Fruit fly (Drosophila melanogaster) whole organism, embryonic: ENCODE measurements around the gene DEF8.
A peak's percentile ranks its signal among the peaks of the same experiment; 100 is the strongest.

ENCODE experiments used
- CG10209 ChIP-seq: fragments of 200-800 bp; sonication (Bioruptor generic); optimal IDR thresholded peaks from 3 replicates; lab custom pipeline; 2017; ENCODE audit warnings: missing biosample characterization, mild to moderate bottlenecking, missing genetic modification characterization, missing genetic modification reagents
- CG10274 ChIP-seq: fragments of 200-800 bp; sonication (Bioruptor generic); optimal IDR thresholded peaks from 3 replicates; lab custom pipeline; 2017; ENCODE audit warnings: missing biosample characterization, mild to moderate bottlenecking, missing genetic modification characterization
- CG10321 ChIP-seq: fragments of 200-800 bp; sonication (Bioruptor generic); IDR thresholded peaks from 2 replicates; pipeline ENCODE4 v1.3.6; 2022; ENCODE audit warnings: missing biosample characterization, missing genetic modification characterization
- CG14441 ChIP-seq: fragments of 200-800 bp; sonication (Bioruptor generic); IDR thresholded peaks from 2 replicates; pipeline ENCODE4 v1.3.6; 2022; ENCODE audit warnings: missing biosample characterization, missing genetic modification characterization
- CG15601 ChIP-seq: fragments of 200-800 bp; sonication (Bioruptor generic); optimal IDR thresholded peaks from 3 replicates; lab custom pipeline; 2019; ENCODE audit warnings: missing biosample characterization, mild to moderate bottlenecking, missing genetic modification characterization, moderate library complexity
- CG16813 ChIP-seq: fragments of 200-800 bp; sonication (Bioruptor generic); IDR thresholded peaks from 3 replicates; pipeline ENCODE4 v1.3.6; 2022; ENCODE audit warnings: missing biosample characterization, missing genetic modification characterization; ENCODE audit not compliant: partially characterized antibody
- CG16863 ChIP-seq: fragments of 200-800 bp; sonication (Bioruptor generic); optimal IDR thresholded peaks from 3 replicates; lab custom pipeline; 2016; ENCODE audit warnings: missing biosample characterization, missing genetic modification characterization
- CG17829 ChIP-seq: fragments of 200-800 bp; optimal IDR thresholded peaks from 2 replicates; lab custom pipeline; 2019; ENCODE audit warnings: missing biosample characterization, mild to moderate bottlenecking, missing genetic modification characterization, moderate library complexity
- CG17912 ChIP-seq: fragments of 200-800 bp; sonication (Bioruptor generic); optimal IDR thresholded peaks from 2 replicates; lab custom pipeline; 2018; ENCODE audit warnings: missing biosample characterization, mild to moderate bottlenecking, missing genetic modification characterization
- CG1832 ChIP-seq: fragments of 200-800 bp; sonication (Bioruptor generic); optimal IDR thresholded peaks from 2 replicates; lab custom pipeline; 2017; ENCODE audit warnings: missing biosample characterization, mild to moderate bottlenecking, missing genetic modification characterization, inconsistent platforms
- CG2678 ChIP-seq: fragments of 200-800 bp; sonication (Bioruptor generic); optimal IDR thresholded peaks from 3 replicates; lab custom pipeline; 2019; ENCODE audit warnings: missing biosample characterization, mild to moderate bottlenecking, missing genetic modification characterization, moderate library complexity
- CG2712 ChIP-seq: fragments of 200-800 bp; optimal IDR thresholded peaks from 3 replicates; lab custom pipeline; 2019; ENCODE audit warnings: missing biosample characterization, mild to moderate bottlenecking, missing genetic modification characterization, moderate library complexity
- CG30020 ChIP-seq: fragments of 200-800 bp; optimal IDR thresholded peaks from 2 replicates; lab custom pipeline; 2019; ENCODE audit warnings: missing biosample characterization, mild to moderate bottlenecking, missing genetic modification characterization, moderate library complexity
- CG31224 ChIP-seq: fragments of 200-800 bp; sonication (Bioruptor generic); IDR thresholded peaks from 2 replicates; pipeline ENCODE4 v1.3.6; 2022; ENCODE audit warnings: missing biosample characterization, missing genetic modification characterization
- CG4424 ChIP-seq: fragments of 200-800 bp; sonication (Bioruptor generic); optimal IDR thresholded peaks from 3 replicates; lab custom pipeline; 2016; ENCODE audit warnings: missing biosample characterization, missing genetic modification characterization
- CG6175 ChIP-seq: fragments of 200-800 bp; sonication (Bioruptor generic); IDR thresholded peaks from 3 replicates; pipeline ENCODE4 v1.3.6; 2022; ENCODE audit warnings: missing biosample characterization, missing genetic modification characterization
- CG7987 ChIP-seq: fragments of 200-800 bp; sonication (Bioruptor generic); optimal IDR thresholded peaks from 2 replicates; lab custom pipeline; 2018; ENCODE audit warnings: missing biosample characterization, mild to moderate bottlenecking, missing genetic modification characterization, moderate library complexity
- CG8478 ChIP-seq: fragments of >200 bp; optimal IDR thresholded peaks from 2 replicates; lab custom pipeline; 2018
- CG9817 ChIP-seq: fragments of 200-800 bp; sonication (Bioruptor generic); optimal IDR thresholded peaks from 2 replicates; lab custom pipeline; 2018; ENCODE audit warnings: missing biosample characterization, mild to moderate bottlenecking, missing genetic modification characterization, moderate library complexity
- CG9932 ChIP-seq: fragments of 200-800 bp; sonication (Bioruptor generic); IDR thresholded peaks from 2 replicates; pipeline ENCODE4 v1.3.6; 2022; ENCODE audit warnings: missing biosample characterization, missing genetic modification characterization
- CrebB ChIP-seq: fragments of 200-800 bp; sonication (Bioruptor generic); optimal IDR thresholded peaks from 3 replicates; lab custom pipeline; 2018; ENCODE audit warnings: missing biosample characterization, mild to moderate bottlenecking, missing genetic modification characterization
- D ChIP-seq, 2 experiments: fragments of 200-800 bp in 1 of 2; fragments of >200 bp in 1 of 2; sonication (Bioruptor generic) in 1 of 2; optimal IDR thresholded peaks; 2 replicates in 1 of 2; 3 replicates in 1 of 2; lab custom pipeline; 2017; ENCODE audit warnings: mild to moderate bottlenecking in 1 of 2, missing biosample characterization in 1 of 2, missing genetic modification characterization in 1 of 2, missing genetic modification reagents in 1 of 2
- E2f2 ChIP-seq: fragments of 200-800 bp; sonication (Bioruptor generic); IDR thresholded peaks from 2 replicates; pipeline ENCODE4 v1.3.6; 2022; ENCODE audit warnings: missing biosample characterization, missing genetic modification characterization
- HmgZ ChIP-seq: fragments of 200-800 bp; sonication (Bioruptor generic); optimal IDR thresholded peaks from 2 replicates; lab custom pipeline; 2018; ENCODE audit warnings: missing biosample characterization, mild to moderate bottlenecking, missing genetic modification characterization
- Lim3 ChIP-seq: fragments of 200-800 bp; sonication (Bioruptor generic); IDR thresholded peaks from 2 replicates; pipeline ENCODE4 v1.3.6; 2022; ENCODE audit warnings: missing biosample characterization, missing genetic modification characterization
- MBD-R2 ChIP-seq: fragments of 200-800 bp; sonication (Bioruptor generic); IDR thresholded peaks from 2 replicates; pipeline ENCODE4 v1.3.6; 2022; ENCODE audit warnings: missing biosample characterization, missing genetic modification characterization
- Nf-YB ChIP-seq: fragments of 200-800 bp; sonication (Bioruptor generic); optimal IDR thresholded peaks from 3 replicates; lab custom pipeline; 2019; ENCODE audit warnings: missing biosample characterization, mild to moderate bottlenecking, missing genetic modification characterization, moderate library complexity
- Oli ChIP-seq: fragments of 200-800 bp; sonication (Bioruptor generic); optimal IDR thresholded peaks from 2 replicates; lab custom pipeline; 2018; ENCODE audit warnings: missing biosample characterization, mild to moderate bottlenecking, missing genetic modification characterization, moderate library complexity
- bsh ChIP-seq, 2 experiments: fragments of 200-800 bp; sonication (Bioruptor generic); optimal IDR thresholded peaks; 2 replicates each; lab custom pipeline; 2017 to 2018; ENCODE audit warnings: mild to moderate bottlenecking in 2 of 2, missing biosample characterization in 2 of 2, missing genetic modification characterization in 2 of 2, moderate library complexity in 1 of 2
- caup ChIP-seq: fragments of 200-800 bp; sonication (Bioruptor generic); optimal IDR thresholded peaks from 3 replicates; lab custom pipeline; 2017; ENCODE audit warnings: missing biosample characterization, mild to moderate bottlenecking, missing genetic modification characterization, moderate library complexity; ENCODE audit not compliant: severe bottlenecking
- cg ChIP-seq: fragments of 200-800 bp; sonication (Bioruptor generic); optimal IDR thresholded peaks from 3 replicates; lab custom pipeline; 2019; ENCODE audit warnings: missing biosample characterization, mild to moderate bottlenecking, missing genetic modification characterization, moderate library complexity
- chn ChIP-seq: fragments of 200-800 bp; sonication (Bioruptor generic); optimal IDR thresholded peaks from 2 replicates; lab custom pipeline; 2016; ENCODE audit warnings: missing biosample characterization, missing genetic modification characterization
- ci ChIP-seq: fragments of 200-800 bp; sonication (Bioruptor generic); IDR thresholded peaks from 3 replicates; pipeline ENCODE4 v1.3.6; 2022; ENCODE audit warnings: missing biosample characterization, missing genetic modification characterization
- crol ChIP-seq: fragments of 200-800 bp; sonication (Bioruptor generic); IDR thresholded peaks from 2 replicates; pipeline ENCODE4 v1.3.6; 2022; ENCODE audit warnings: missing biosample characterization, missing genetic modification characterization
- da ChIP-seq: fragments of 200-800 bp; sonication (Bioruptor generic); optimal IDR thresholded peaks from 2 replicates; lab custom pipeline; 2016; ENCODE audit warnings: missing biosample characterization, missing genetic modification characterization
- dmrt99B ChIP-seq: fragments of 200-800 bp; sonication (Bioruptor generic); optimal IDR thresholded peaks from 2 replicates; lab custom pipeline; 2018; ENCODE audit warnings: missing biosample characterization, mild to moderate bottlenecking, missing genetic modification characterization, moderate library complexity
- ftz-f1 ChIP-seq: fragments of 200-800 bp; sonication (Bioruptor generic); optimal IDR thresholded peaks from 2 replicates; lab custom pipeline; 2016; ENCODE audit warnings: missing biosample characterization, missing genetic modification characterization
- gcm ChIP-seq: fragments of 200-800 bp; sonication (Bioruptor generic); optimal IDR thresholded peaks from 2 replicates; lab custom pipeline; 2019; ENCODE audit warnings: missing biosample characterization, mild to moderate bottlenecking, missing genetic modification characterization, moderate library complexity
- insv ChIP-seq, 2 experiments: fragments of 200-800 bp; sonication (Bioruptor generic); optimal IDR thresholded peaks; 3 replicates each; lab custom pipeline; 2016 to 2018; ENCODE audit warnings: missing biosample characterization in 2 of 2, missing genetic modification characterization in 2 of 2
- lov ChIP-seq, 2 experiments: fragments of 200-800 bp in 1 of 2; fragments of >200 bp in 1 of 2; sonication (Bioruptor generic) in 1 of 2; IDR thresholded peaks in 1 of 2; optimal IDR thresholded peaks in 1 of 2; 2 replicates in 1 of 2; 3 replicates in 1 of 2; pipeline versions ENCODE4 v1.3.6 to Lab custom; 2017 to 2022; ENCODE audit warnings: missing biosample characterization in 1 of 2, missing genetic modification characterization in 1 of 2
- nmo ChIP-seq: fragments of 200-800 bp; sonication (Bioruptor generic); optimal IDR thresholded peaks from 2 replicates; lab custom pipeline; 2018; ENCODE audit warnings: missing biosample characterization, mild to moderate bottlenecking, missing genetic modification characterization, moderate library complexity
- otp ChIP-seq: fragments of 200-800 bp; sonication (Bioruptor generic); IDR thresholded peaks from 3 replicates; pipeline ENCODE4, ENCODE4 v1.3.6; 2022; ENCODE audit warnings: missing biosample characterization, missing genetic modification characterization
- sd ChIP-seq: fragments of 200-800 bp; sonication (Bioruptor generic); optimal IDR thresholded peaks from 3 replicates; lab custom pipeline; 2018; ENCODE audit warnings: missing biosample characterization, mild to moderate bottlenecking, missing genetic modification characterization, moderate library complexity
- seq ChIP-seq: fragments of 200-800 bp; sonication (Bioruptor generic); IDR thresholded peaks from 2 replicates; pipeline ENCODE4 v1.3.6; 2022; ENCODE audit warnings: missing biosample characterization, missing genetic modification characterization
- sqz ChIP-seq: fragments of 200-800 bp; sonication (Bioruptor generic); optimal IDR thresholded peaks from 3 replicates; lab custom pipeline; 2018; ENCODE audit warnings: missing biosample characterization, mild to moderate bottlenecking, missing genetic modification characterization
- ssp ChIP-seq: fragments of 200-800 bp; sonication (Bioruptor generic); IDR thresholded peaks from 2 replicates; pipeline ENCODE4 v1.3.6; 2022; ENCODE audit warnings: missing biosample characterization, missing genetic modification characterization
- sug ChIP-seq: fragments of 200-800 bp; optimal IDR thresholded peaks from 2 replicates; lab custom pipeline; 2019; ENCODE audit warnings: missing biosample characterization, mild to moderate bottlenecking, missing genetic modification characterization, moderate library complexity
- ttk ChIP-seq: fragments of 200-800 bp; sonication (Bioruptor generic); IDR thresholded peaks from 2 replicates; pipeline ENCODE4 v2.1.2; 2022; ENCODE audit warnings: missing biosample characterization, missing genetic modification characterization
- zfh2 ChIP-seq: fragments of 200-800 bp; sonication (Bioruptor generic); optimal IDR thresholded peaks from 2 replicates; lab custom pipeline; 2016; ENCODE audit warnings: missing biosample characterization, missing genetic modification characterization

Gene DEF8

DNA sequence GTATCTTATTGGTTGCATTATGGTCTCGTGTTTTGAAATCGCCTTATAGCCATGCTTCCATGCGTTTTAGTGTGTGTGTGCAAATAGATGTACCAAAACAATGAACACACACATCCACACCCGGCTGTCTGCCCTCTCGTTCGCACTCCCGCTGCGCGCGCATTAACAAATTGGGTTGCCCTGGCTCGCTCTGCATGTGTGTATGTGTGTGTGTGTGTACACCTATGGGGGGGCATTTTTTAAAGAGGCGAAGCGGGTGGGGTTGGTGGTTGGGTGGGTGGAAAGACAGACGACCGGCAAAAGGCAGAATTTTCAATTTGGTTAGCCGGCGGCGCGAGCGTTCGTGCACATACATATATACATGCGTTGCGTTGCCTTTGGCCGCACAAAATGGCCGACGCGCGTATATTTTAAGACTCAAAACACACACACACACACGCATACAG lies 7.8 kb upstream of the DEF8 start (continued):
- TF ChIP-seq CG1832 (GFP tag; lab: Kevin White, UChicago) (peak; percentile 89), CG2678 (no peak), ssp (GFP tag; lab: Robert Waterston, UW) (no peak), da (GFP tag; lab: Kevin White, UChicago) (no peak), gcm (GFP tag; lab: Kevin White, UChicago) (peak; percentile 47), D (optimal IDR thresholded peaks at IDR 0.05; lab: Kevin White, UChicago) (peak; percentile 52), D (GFP tag; optimal IDR thresholded peaks at IDR 0.05; lab: Kevin White, UChicago) (peak; percentile 59), CG8478 (peak; percentile 91), insv (GFP tag; optimal IDR thresholded peaks at IDR 0.05; lab: Kevin White, UChicago) (peak in 1 of 2 experiments; percentile 1), ftz-f1 (GFP tag; lab: Kevin White, UChicago) (peak; percentile 41), chn (GFP tag; lab: Kevin White, UChicago) (peak; percentile 76), CG2712 (tag; lab: Kevin White, UChicago) (peak; percentile 16), nmo (GFP tag; lab: Kevin White, UChicago) (peak; percentile 36), CG4424 (GFP tag; lab: Kevin White, UChicago) (no peak), sug (tag; lab: Kevin White, UChicago) (peak; percentile 100), CG17829 (tag; lab: Kevin White, UChicago) (peak; percentile 40), CG9932 (GFP tag; lab: Robert Waterston, UW) (peak; percentile 32; the same call in 1 of the 2 replicates), CG16863 (GFP tag; lab: Kevin White, UChicago) (no peak), CG31224 (GFP tag; lab: Robert Waterston, UW) (no peak), seq (GFP tag; lab: Robert Waterston, UW) (peak; percentile 56; the same call in 1 of the 2 replicates), CG30020 (no peak), Lim3 (GFP tag; lab: Robert Waterston, UW) (no peak), ci (GFP tag; lab: Robert Waterston, UW) (peak; percentile 66), CG16813 (GFP tag; lab: Robert Waterston, UW) (no peak), caup (GFP tag; lab: Kevin White, UChicago) (peak; percentile 60), CG17912 (GFP tag; lab: Kevin White, UChicago) (peak; percentile 76), CG14441 (GFP tag; lab: Robert Waterston, UW) (peak; percentile 53), otp (GFP tag; lab: Robert Waterston, UW) (peak; percentile 54; the same call in 2 of the 3 replicates), CG6175 (GFP tag; lab: Robert Waterston, UW) (0 out of 3 replicates have a peak, but pooled peaks have one; percentile 43), sd (tag; lab: Kevin White, UChicago) (peak; percentile 93), CG7987 (GFP tag; lab: Kevin White, UChicago) (peak; percentile 75), CG10321 (peak; percentile 72), CG9817 (tag; lab: Kevin White, UChicago) (peak; percentile 23), dmrt99B (no peak), cg (GFP tag; lab: Kevin White, UChicago) (peak; percentile 100), lov (optimal IDR thresholded peaks at IDR 0.05; lab: Kevin White, UChicago) (no peak), lov (GFP tag; IDR thresholded peaks at IDR 0.05; lab: Robert Waterston, UW) (peak; percentile 77; the same call in 1 of the 3 replicates), CG10274 (GFP tag; lab: Kevin White, UChicago) (no peak), HmgZ (tag; lab: Kevin White, UChicago) (peak; percentile 93), zfh2 (GFP tag; lab: Kevin White, UChicago) (no peak), Oli (tag; lab: Kevin White, UChicago) (no peak), ttk (peak; percentile 72; the same call in 1 of the 2 replicates), CrebB (tag; lab: Kevin White, UChicago) (peak; percentile 51), E2f2 (GFP tag; lab: Robert Waterston, UW) (peak; percentile 16), Nf-YB (peak; percentile 67), CG15601 (tag; lab: Kevin White, UChicago) (peak; percentile 6), sqz (GFP tag; lab: Kevin White, UChicago) (peak; percentile 28), bsh (GFP tag; optimal IDR thresholded peaks at IDR 0.05; lab: Kevin White, UChicago) (peak; percentile 2 to 4), crol (GFP tag; lab: Robert Waterston, UW) (peak; percentile 98), CG10209 (GFP tag; lab: Kevin White, UChicago) (no peak), MBD-R2 (GFP tag; lab: Robert Waterston, UW) (peak; percentile 70)
